Fruit fly (Drosophila melanogaster) ovary, adult (tissue): ENCODE results near the gene CG14711.

Experiments used
- CG17801 ChIP-seq: fragments of 200-800 bp; optimal IDR thresholded peaks from 2 replicates; lab custom pipeline; 2019; ENCODE audit warnings: missing biosample characterization, mild to moderate bottlenecking, missing genetic modification characterization, moderate library complexity; ENCODE audit not compliant: partially characterized antibody

The CG14711 gene

DNA sequence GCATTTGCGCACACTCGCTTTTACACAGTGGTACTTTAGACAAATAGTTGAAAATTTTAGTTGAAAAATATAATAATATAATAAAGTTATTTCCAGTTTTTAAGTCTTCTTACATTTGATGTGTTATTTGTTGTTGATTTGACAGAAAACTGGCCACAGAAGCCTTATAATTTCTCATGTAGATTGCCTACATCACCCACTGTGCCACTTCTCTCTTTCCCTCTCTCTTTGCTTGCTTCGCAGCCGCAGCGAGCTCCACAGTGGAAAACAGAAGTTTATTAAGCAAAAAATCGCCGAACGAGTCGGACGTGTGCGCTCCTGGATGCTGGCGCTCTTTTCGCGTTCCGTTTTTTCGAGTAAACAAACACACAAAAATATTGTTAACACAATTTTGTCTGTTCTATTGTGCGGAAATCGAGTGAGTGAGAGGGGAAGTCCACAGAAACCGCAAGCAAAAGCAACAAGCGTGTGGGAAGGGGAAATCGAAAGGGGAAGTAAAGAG lies 32.8 kb downstream of the CG14711 start, which contains the start of gene CG42327:
Gene CG42327, plus strand, starts transcription at position 277 of the 502 bp plus-strand sequence.
- peak; percentile 87 for TF ChIP-seq CG17801

DNA sequence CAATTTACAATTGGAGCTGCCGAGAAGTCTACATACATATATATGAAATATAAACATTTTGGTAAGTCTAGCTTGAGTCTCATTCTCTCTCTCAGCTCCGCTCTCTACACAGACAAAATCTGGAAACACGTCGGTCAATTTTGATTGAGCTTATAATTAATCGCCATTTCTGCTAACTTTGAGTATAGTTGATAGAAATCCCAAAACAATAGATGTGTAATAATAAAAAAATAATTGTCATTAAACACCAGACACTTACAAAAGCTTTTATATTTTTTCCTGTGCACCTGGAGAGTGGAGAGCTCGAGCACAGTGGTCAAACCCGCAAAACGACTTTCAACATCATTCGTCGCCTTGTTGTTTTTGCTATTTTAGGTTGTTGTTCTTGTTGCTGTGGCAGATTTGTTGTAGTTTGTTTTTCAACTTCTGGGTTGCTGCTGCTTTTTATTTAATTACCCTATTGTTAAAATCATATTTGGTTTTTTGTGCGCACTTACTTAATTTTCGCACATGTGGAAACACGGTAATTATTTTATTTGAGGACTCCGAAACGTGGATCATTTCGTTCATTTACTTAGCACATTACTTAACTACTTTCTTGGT lies 33.6 kb downstream of the CG14711 start:
- TF ChIP-seq CG17801 = peak; percentile 97

DNA sequence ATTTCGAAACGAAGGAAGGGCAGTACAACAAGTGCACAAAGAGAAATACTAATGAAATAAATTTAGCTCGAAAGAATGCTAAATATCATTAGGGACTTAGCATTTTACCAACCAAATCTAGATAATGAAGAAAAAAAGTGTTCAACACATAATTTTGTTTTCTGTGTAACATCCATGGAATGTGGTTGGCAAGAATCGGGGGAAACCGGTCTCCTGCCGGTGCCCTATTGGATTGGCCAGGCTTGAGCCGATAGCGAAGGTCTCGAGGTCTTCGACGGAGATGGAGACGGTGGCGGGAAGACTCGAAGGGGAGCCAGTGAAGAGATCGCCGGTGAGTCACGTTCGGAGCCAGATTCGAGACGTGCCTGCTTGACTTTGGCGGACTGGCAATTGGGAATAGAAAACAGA lies 34.7 kb downstream of the CG14711 start:
- no peak for TF ChIP-seq CG17801

DNA sequence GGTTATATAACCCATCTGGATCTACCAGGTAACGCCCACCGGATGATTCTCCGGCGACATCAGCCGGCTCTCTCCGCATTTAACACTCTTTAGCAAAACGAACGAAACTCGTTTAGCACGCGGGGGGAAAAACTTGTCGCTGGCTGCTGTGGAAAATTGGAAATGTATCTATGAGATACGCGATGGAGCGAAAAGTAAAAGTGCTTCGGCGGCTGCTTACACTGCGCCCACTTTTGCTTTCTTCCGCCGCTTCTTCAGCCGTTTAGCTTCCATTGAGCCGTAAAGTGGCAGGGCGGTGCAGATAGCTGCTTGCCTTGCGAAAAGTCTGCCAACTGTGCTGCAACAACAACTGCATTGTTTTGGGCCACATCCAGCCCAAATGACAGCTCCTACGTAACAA lies 38.0 kb downstream of the CG14711 start:
- TF ChIP-seq CG17801 = no peak

DNA sequence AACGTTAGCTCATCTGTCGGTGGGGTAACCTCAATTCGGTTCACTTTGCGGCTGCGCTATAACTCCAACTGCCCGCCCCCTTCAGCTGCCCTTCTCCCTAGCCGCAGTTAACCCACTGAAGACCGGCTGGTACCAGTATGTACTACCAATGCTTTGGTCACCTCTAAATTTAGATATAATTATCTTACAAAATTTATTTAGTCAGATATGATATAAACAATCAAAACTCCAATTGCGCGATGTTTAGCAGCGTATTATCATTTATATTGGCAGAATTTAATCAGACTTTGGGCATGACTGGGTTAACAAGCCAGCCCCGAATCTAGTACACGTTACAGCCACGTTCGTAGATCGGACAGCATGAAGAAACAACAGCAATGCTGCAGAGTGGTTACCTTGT lies 38.6 kb downstream of the CG14711 start:
- TF ChIP-seq CG17801 = peak; percentile 83

DNA sequence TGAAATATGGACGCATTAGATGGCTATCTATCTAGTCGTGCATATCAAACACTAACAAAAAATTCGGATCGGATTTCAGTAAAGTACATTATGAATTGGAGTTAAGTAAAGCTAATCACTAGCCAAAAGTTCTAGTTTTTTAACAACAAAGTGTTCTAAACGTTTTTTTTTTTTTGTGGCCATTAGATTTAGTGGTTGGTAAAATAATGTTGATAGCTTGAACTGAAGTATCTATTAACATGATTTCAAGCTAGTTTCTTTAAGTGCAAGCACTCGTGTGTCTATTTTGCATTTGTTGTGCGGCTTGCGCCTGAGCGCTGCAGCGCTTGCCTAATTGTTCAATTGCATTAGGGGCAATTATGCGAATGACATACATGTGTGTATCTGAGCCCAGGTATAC lies 39.5 kb downstream of the CG14711 start:
- TF ChIP-seq CG17801 = no peak

DNA sequence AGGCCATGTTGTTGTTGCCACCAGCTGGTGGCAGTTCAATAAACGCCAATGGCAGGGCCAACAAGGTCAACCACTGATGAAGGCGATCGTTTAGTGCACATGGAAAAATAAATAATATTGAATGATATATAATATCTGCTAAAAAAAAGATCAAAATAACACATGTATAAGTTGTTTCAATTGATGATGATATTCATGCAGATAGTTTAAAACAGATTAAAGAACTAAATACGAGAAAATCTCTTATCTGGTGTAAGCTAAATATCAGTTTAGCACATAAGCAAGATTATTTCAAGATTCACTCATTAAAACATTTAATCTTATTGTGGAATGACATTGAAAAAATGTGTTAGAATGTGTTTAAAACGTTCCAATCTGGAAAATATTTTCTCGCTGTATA lies 40.3 kb downstream of the CG14711 start:
- TF ChIP-seq CG17801 = no peak

DNA sequence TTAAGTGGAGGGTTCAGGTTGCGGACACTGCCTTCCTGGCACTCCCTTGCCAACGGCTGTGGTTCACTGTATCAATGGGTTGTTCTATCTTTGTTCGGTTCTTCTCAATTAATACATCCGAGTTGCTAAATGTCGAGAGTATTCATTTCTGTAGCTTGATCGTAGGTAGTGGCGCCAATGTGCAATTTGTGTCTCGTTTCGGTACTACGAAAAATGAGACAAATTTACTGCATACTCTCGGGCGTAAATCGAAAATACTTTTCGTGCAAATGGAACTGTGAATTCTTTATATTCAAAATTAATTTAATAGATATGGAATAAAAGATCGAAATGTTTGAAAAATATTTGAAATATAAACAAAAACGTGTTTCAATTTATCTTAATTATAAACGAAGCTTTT lies 42.4 kb downstream of the CG14711 start:
- TF ChIP-seq CG17801 = no peak

DNA sequence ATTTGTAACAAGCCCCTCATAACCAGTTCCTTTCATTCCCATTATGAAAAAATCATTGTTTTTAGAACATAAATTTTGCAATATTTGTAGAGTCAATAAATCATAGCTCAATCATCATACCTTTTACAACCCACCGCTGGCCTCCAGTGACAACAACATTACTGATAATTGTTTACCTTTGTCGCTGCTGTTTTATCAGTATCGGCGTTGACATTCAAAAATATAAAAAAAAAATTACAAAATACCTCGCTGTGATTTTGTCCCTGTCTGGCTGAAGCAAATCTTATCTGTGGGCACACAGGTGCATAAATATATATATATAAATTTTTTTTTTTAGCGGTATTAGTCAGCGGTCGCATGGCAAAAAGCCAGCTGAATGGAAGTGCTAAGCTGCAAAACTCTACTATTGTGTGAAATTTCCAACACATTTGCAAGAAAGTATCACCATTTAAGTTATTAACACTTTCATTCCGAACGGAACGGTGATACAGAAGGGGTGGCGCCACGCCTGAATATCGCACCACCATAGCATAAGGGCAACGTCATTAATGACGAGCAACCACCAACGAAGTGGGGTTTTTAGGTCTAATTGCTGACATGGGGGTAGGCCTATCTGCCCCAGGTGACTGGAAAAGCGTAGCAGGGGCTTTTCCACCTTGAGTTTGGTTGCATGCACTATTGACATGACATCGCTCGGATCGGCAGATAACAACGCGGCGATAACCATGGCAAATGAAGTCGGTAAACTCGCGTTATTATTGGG lies 43.0 kb downstream of the CG14711 start:
- TF ChIP-seq CG17801 = no peak

DNA sequence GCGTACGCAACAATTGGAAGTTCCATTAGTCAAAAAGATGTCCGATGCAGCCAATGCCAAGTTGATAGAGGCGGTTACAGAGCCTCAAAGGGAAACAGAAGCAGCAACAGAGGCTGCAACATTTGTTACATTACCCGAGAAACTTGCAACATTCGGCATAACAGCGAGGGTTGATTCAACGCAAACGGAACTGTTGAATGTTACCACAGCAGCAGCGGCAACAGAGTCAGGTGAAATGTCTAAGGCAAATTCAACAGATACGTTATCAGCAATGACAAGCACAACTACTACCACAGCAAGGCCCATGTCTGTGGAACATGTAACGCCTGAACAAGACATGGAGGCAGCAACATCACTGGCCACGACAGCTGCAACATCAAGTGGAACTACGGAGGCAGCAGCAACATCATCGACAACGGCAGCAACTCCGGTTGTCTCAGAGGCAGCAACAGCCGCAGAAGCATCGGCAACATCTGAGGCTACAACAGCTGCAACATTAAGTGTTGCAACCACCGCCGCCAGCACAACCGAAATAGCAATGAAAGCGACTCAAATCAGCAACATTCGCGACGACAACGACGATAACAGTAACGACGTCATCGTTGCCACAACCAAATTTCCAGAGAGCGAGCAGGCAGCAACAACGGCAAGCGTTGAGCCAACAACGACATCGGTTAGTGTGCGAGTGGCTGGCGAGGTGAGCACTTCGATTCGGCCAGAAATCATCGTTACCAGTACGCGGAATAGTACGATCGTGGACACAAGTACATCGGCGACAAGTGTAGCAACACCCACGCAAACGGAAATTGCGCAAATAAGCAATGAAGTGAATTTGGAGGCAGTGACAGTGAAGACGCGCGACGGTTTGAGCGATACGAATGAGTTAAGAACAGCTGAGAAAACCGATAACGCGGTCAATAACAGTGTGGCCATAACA lies 46.1 kb downstream of the CG14711 start:
- no peak for TF ChIP-seq CG17801

DNA sequence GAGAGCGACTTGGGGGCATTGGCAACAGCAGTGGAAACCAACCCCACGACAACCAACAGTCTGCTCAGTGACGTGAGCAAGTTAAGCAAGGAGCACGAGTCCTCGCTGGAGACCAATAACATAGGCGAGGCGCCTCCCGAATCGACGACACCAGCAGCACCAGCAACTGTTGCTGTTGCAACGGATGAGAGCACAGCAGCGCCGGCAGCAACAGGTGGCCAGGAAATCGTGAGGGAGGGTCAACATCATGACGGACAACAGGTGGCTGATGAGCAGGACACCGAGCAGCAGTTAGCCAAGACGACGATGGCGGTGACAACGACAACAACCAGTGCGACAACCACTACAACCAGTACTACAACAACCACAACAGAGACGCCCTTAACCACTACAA lies 46.8 kb downstream of the CG14711 start:
- no peak for TF ChIP-seq CG17801

DNA sequence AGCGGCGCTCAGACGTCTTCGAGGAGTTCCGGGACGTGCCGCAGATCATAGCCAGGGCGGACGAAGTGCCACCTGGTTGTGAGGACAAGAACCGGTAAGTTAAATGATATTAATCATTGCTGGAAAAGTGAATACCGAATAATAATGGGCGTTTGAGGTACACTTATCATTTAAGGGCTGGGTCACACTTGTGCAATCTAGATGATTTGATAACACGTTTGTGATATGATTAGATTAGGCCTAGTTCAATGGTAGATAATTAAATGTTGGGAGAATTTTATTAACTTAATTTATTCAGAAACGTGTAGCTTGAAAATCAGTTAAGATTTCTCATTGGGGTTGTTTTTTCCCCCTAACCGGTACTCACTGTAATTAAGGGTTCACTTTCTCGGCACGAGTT lies 47.7 kb downstream of the CG14711 start:
- TF ChIP-seq CG17801 = no peak

DNA sequence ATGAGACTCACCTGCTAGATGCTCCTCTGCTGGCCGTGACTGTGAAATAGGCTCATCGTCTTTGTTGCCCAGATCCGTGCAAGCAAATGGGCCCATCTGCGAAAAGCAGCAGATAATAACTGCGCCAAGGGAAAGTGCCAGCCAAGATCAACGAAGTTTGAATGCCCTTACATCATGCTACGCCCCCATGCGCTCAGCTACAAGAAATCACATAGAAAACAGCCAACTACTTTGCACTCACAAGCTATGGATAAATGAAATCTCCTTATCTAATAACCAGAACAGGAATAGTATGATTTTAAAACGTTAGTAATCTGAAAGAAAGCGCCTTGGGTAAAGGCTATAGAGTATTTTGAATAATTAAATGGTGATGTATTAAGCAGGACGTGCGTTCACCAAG lies 48.6 kb downstream of the CG14711 start:
- no peak for TF ChIP-seq CG17801

DNA sequence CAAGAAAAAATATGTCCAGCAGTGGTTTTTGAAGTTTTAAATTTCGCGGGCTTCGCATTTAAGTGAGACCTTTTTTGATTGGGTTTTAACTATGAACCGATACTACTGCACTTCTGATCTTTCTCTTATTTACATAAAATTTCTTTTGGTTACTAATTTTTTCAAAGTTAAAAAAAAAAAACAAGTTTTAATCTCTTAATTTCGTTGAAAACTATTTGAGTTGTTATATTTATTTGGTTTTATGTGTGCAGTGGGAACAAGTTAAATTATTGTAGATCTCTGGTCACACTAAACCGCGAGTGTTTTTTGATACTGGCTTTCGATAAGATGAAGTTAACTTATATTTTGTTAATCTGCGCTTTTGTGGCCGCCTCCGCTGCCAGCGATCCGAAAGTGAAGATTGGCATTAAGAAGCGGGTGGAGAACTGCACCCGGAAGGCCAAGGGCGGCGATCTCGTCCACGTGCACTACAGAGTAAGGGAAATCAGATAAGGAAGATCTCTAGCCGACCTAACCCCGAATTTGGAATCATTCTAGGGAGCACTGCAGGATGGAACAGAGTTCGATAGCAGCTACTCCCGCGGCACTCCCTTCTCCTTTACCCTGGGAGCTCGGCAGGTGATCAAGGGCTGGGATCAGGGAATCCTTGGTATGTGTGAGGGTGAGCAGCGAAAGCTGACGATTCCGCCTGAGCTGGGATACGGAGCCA lies 51.0 kb downstream of the CG14711 start, which contains the start of gene CG14715:
Gene CG14715, plus strand, starts transcription at position 267 of the 709 bp plus-strand sequence.
- no peak for TF ChIP-seq CG17801
